Fruit fly (Drosophila melanogaster) whole organism, adult: ENCODE data around the gene CG7943.
A peak's percentile ranks its signal among the peaks of the same experiment; 100 is the strongest.

Experiments
- CG11617 ChIP-seq: fragments of 200-800 bp; sonication (Bioruptor generic); optimal IDR thresholded peaks from 2 replicates; lab custom pipeline; 2017; ENCODE audit warnings: mild to moderate bottlenecking, missing biosample characterization, missing genetic modification reagents, missing genetic modification characterization
- CG33017 ChIP-seq: fragments of 200-800 bp; sonication (Bioruptor generic); optimal IDR thresholded peaks from 2 replicates; lab custom pipeline; 2018; ENCODE audit warnings: missing biosample characterization, mild to moderate bottlenecking, missing genetic modification characterization, moderate library complexity

dm6 chr3R:30061154-30061482 lies 14.8 kb downstream of the CG7943 start:
- TF ChIP-seq CG33017 (tag; lab: Kevin White, UChicago) (peak; percentile 38), CG11617 (GFP tag; lab: Kevin White, UChicago) (no peak)
